Worm (Caenorhabditis elegans): ENCODE measurements around the gene fbxb-87.

The fbxb-87 gene

ce11 chrIII:10906325-10906724, 12.0 kb downstream of the fbxb-87 start:
- TF ChIP-seq lir-1 (GFP tag; conservative IDR thresholded peaks at IDR 0.05) (no peak), K11D2.4 (GFP tag; IDR thresholded peaks at IDR 0.05) (no peak), sea-2 (GFP tag; IDR thresholded peaks at IDR 0.05) (no peak), cebp-1 (GFP tag; IDR thresholded peaks at IDR 0.05) (no peak), cebp-1 (tag; optimal IDR thresholded peaks at IDR 0.05) (no peak), T26A5.8 (tag; optimal IDR thresholded peaks at IDR 0.05) (no peak), ZK185.1 (tag; optimal IDR thresholded peaks at IDR 0.05; ENCODE audit: poor library complexity, severe bottlenecking) (no peak), attf-6 (GFP tag; IDR thresholded peaks at IDR 0.05) (no peak), B0035.1 (tag; optimal IDR thresholded peaks at IDR 0.05) (no peak), rec-8 (tag; optimal IDR thresholded peaks at IDR 0.05) (no peak), Y53G8AR.9 (GFP tag; conservative IDR thresholded peaks at IDR 0.05) (no peak), tbx-9 (tag; optimal IDR thresholded peaks at IDR 0.05; ENCODE audit: borderline replicate concordance) (no peak), mes-4 (tag; optimal IDR thresholded peaks at IDR 0.05) (no peak), dpl-1 (GFP tag; optimal IDR thresholded peaks at IDR 0.05) (peak; percentile 66), efl-1 (GFP tag; optimal IDR thresholded peaks at IDR 0.05) (peak; percentile 10), die-1 (tag; optimal IDR thresholded peaks at IDR 0.05) (no peak), unc-130 (GFP tag; optimal IDR thresholded peaks at IDR 0.05) (no peak)

DNA sequence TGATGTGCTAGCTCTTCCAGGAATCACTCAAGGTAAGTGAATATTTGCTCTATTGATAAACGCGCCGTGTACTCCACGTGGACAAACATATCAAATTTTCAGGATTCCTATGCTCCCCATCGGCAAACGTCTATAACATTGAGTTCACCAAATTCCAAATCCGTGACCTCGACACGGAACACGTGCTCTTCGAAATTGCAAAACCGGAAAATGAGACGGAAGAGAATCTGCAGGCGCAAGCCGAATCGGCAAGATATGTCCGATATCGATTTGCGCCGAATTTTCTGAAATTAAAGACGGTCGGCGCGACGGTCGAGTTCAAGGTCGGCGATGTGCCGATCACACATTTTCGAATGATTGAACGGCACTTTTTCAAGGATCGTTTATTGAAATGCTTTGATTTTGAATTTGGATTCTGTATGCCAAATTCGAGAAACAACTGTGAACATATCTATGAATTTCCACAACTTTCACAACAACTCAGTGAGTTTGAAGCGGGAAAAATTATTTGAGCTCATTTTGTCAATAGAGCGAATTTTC, 13.4 kb downstream of the fbxb-87 start:
- TF ChIP-seq efl-1 (GFP tag; optimal IDR thresholded peaks at IDR 0.05) = peak; percentile 62
- peak; percentile 94 for TF ChIP-seq dpl-1 (GFP tag; optimal IDR thresholded peaks at IDR 0.05)
- TF ChIP-seq ztf-25 (GFP tag; IDR thresholded peaks at IDR 0.05) = no peak
- TF ChIP-seq B0261.1 (tag; optimal IDR thresholded peaks at IDR 0.05) = no peak
- TF ChIP-seq mes-4 (tag; optimal IDR thresholded peaks at IDR 0.05) = no peak
- TF ChIP-seq K11D2.4 (GFP tag; IDR thresholded peaks at IDR 0.05) = no peak
- peak in 1 of 3 experiments; percentile 70 for TF ChIP-seq lin-35 (GFP tag; optimal IDR thresholded peaks at IDR 0.05)

- TF ChIP-seq Y53G8AR.9 (GFP tag; conservative IDR thresholded peaks at IDR 0.05) = no peak
- TF ChIP-seq dpl-1 (GFP tag; optimal IDR thresholded peaks at IDR 0.05) = peak; percentile 82
- TF ChIP-seq lin-35 (GFP tag; optimal IDR thresholded peaks at IDR 0.05) = peak in 1 of 3 experiments; percentile 11
- TF ChIP-seq K12H6.12 (tag; optimal IDR thresholded peaks at IDR 0.05) = no peak
Observed at ce11 chrIII:10908543-10908942, 14.2 kb downstream of the fbxb-87 start.

- peak; percentile 35 for TF ChIP-seq dpl-1 (GFP tag; optimal IDR thresholded peaks at IDR 0.05)
- TF ChIP-seq lin-26 (GFP tag; IDR thresholded peaks at IDR 0.05) = no peak
Observed at ce11 chrIII:10909166-10909565, 14.8 kb downstream of the fbxb-87 start.

- TF ChIP-seq ceh-100 (GFP tag; IDR thresholded peaks at IDR 0.05) = no peak
- TF ChIP-seq let-607 (tag; optimal IDR thresholded peaks at IDR 0.05) = no peak
- TF ChIP-seq cebp-1 (GFP tag; IDR thresholded peaks at IDR 0.05) = no peak
- TF ChIP-seq cebp-1 (tag; optimal IDR thresholded peaks at IDR 0.05) = no peak
- no peak for TF ChIP-seq athp-1 (tag; optimal IDR thresholded peaks at IDR 0.05)
- no peak for TF ChIP-seq dpff-1 (tag; optimal IDR thresholded peaks at IDR 0.05)
- TF ChIP-seq madf-10 (tag; optimal IDR thresholded peaks at IDR 0.05) = no peak
- TF ChIP-seq F10E7.11 (tag; optimal IDR thresholded peaks at IDR 0.05) = no peak
- TF ChIP-seq aptf-2 (GFP tag; conservative IDR thresholded peaks at IDR 0.05) = no peak
- no peak for TF ChIP-seq ceh-40 (GFP tag; IDR thresholded peaks at IDR 0.05)
Observed at ce11 chrIII:10911160-10911559, 16.8 kb downstream of the fbxb-87 start, which contains the start of gene cut-6. Gene cut-6, plus strand, starts transcription at chrIII:10911460.

Measured in whole organism, young adult.